Fruit fly (Drosophila melanogaster) whole organism, embryonic: Measurements from ENCODE around the gene CG11975.

Experiments used
- CG10431 ChIP-seq: fragments of 200-800 bp; sonication (Bioruptor generic); optimal IDR thresholded peaks from 3 replicates; lab custom pipeline; 2018; ENCODE audit warnings: missing biosample characterization, mild to moderate bottlenecking, missing genetic modification characterization
- CG16779 ChIP-seq: fragments of 200-800 bp; sonication (Bioruptor generic); IDR thresholded peaks from 2 replicates; pipeline ENCODE4 v1.3.6; 2022; ENCODE audit warnings: missing biosample characterization, missing genetic modification characterization
- CG16863 ChIP-seq: fragments of 200-800 bp; sonication (Bioruptor generic); optimal IDR thresholded peaks from 3 replicates; lab custom pipeline; 2016; ENCODE audit warnings: missing biosample characterization, missing genetic modification characterization
- CG30403 ChIP-seq: fragments of 200-800 bp; sonication (Bioruptor generic); optimal IDR thresholded peaks from 3 replicates; lab custom pipeline; 2016; ENCODE audit warnings: missing biosample characterization, missing genetic modification characterization
- D19B ChIP-seq: fragments of 200-800 bp; sonication (Bioruptor generic); optimal IDR thresholded peaks from 2 replicates; lab custom pipeline; 2017; ENCODE audit warnings: missing biosample characterization, mild to moderate bottlenecking, missing genetic modification characterization
- Deaf1 ChIP-seq: fragments of 200-800 bp; optimal IDR thresholded peaks from 3 replicates; lab custom pipeline; 2019; ENCODE audit warnings: missing biosample characterization, mild to moderate bottlenecking, missing genetic modification characterization, moderate library complexity
- Med ChIP-seq: fragments of 200-800 bp; sonication (Bioruptor generic); peaks from one replicate; lab custom pipeline; 2016; ENCODE audit warnings: missing biosample characterization, missing genetic modification characterization, mild to moderate bottlenecking, inconsistent platforms, moderate library complexity
- insv ChIP-seq, 2 experiments: fragments of 200-800 bp; sonication (Bioruptor generic); optimal IDR thresholded peaks; 3 replicates each; lab custom pipeline; 2016 to 2018; ENCODE audit warnings: missing biosample characterization in 2 of 2, missing genetic modification characterization in 2 of 2
- ro ChIP-seq: fragments of 200-800 bp; sonication (Bioruptor generic); IDR thresholded peaks from 2 replicates; pipeline ENCODE4 v1.3.6; 2022; ENCODE audit warnings: missing biosample characterization, missing genetic modification characterization

dm6 chr3R:8984602-8985074 lies 8.4 kb upstream of the CG11975 start, which contains the start of gene CG11970:
- no peak for TF ChIP-seq Deaf1 (tag; lab: Kevin White, UChicago)
- TF ChIP-seq CG10431 (GFP tag; lab: Kevin White, UChicago), result no peak
- no peak for TF ChIP-seq D19B (GFP tag; lab: Kevin White, UChicago)
- TF ChIP-seq ro (GFP tag; lab: Robert Waterston, UW), result no peak
- no peak for TF ChIP-seq CG16779 (GFP tag; lab: Robert Waterston, UW)
- peak; percentile 67 for TF ChIP-seq CG30403
- no peak for TF ChIP-seq insv (GFP tag; optimal IDR thresholded peaks at IDR 0.05; lab: Kevin White, UChicago)
- peak; percentile 89 for TF ChIP-seq Med (GFP tag; lab: Kevin White, UChicago)
- no peak for TF ChIP-seq CG16863
